Fruit fly (Drosophila melanogaster) whole organism, embryonic: ENCODE measurements around the gene kin17.
A peak's percentile ranks its signal among the peaks of the same experiment; 100 is the strongest.

Experiments used
- Antp ChIP-seq: fragments of 200-800 bp; sonication (Bioruptor generic); optimal IDR thresholded peaks from 3 replicates; lab custom pipeline; 2016; ENCODE audit warnings: missing biosample characterization, missing genetic modification characterization
- CG10431 ChIP-seq: fragments of 200-800 bp; sonication (Bioruptor generic); optimal IDR thresholded peaks from 3 replicates; lab custom pipeline; 2018; ENCODE audit warnings: missing biosample characterization, mild to moderate bottlenecking, missing genetic modification characterization
- CG12299 ChIP-seq: fragments of 200-800 bp; sonication (Bioruptor generic); optimal IDR thresholded peaks from 2 replicates; lab custom pipeline; 2018; ENCODE audit warnings: missing biosample characterization, mild to moderate bottlenecking, missing genetic modification characterization
- CG12744 ChIP-seq: fragments of 200-800 bp; sonication (Bioruptor generic); optimal IDR thresholded peaks from 2 replicates; lab custom pipeline; 2016; ENCODE audit warnings: missing biosample characterization, missing genetic modification characterization
- CG13894 ChIP-seq: fragments of 200-800 bp; sonication (Bioruptor generic); optimal IDR thresholded peaks from 3 replicates; lab custom pipeline; 2018; ENCODE audit warnings: missing biosample characterization, mild to moderate bottlenecking, missing genetic modification characterization, moderate library complexity
- CG14050 ChIP-seq: fragments of 200-800 bp; sonication (Bioruptor generic); IDR thresholded peaks from 3 replicates; pipeline ENCODE4 v1.3.6; 2022; ENCODE audit warnings: missing biosample characterization, missing genetic modification characterization
- CG15269 ChIP-seq: fragments of 200-800 bp; sonication (Bioruptor generic); optimal IDR thresholded peaks from 2 replicates; lab custom pipeline; 2018; ENCODE audit warnings: missing biosample characterization, mild to moderate bottlenecking, missing genetic modification characterization, moderate library complexity
- CG15514 ChIP-seq: fragments of 200-800 bp; sonication (Bioruptor generic); optimal IDR thresholded peaks from 3 replicates; lab custom pipeline; 2017; ENCODE audit warnings: missing biosample characterization, missing genetic modification characterization, mild to moderate bottlenecking, moderate library complexity, missing genetic modification reagents
- CG1602 ChIP-seq: fragments of 200-800 bp; sonication (Bioruptor generic); optimal IDR thresholded peaks from 3 replicates; lab custom pipeline; 2016; ENCODE audit warnings: missing biosample characterization, missing genetic modification characterization
- CG1647 ChIP-seq: fragments of 200-800 bp; sonication (Bioruptor generic); optimal IDR thresholded peaks from 3 replicates; lab custom pipeline; 2016; ENCODE audit warnings: missing biosample characterization, missing genetic modification characterization
- CG17328 ChIP-seq: fragments of 200-800 bp; sonication (Bioruptor generic); IDR thresholded peaks from 2 replicates; pipeline ENCODE4 v1.3.6; 2022; ENCODE audit warnings: missing biosample characterization, missing genetic modification characterization
- CG34376 ChIP-seq: fragments of 200-800 bp; sonication (Bioruptor generic); optimal IDR thresholded peaks from 2 replicates; lab custom pipeline; 2018; ENCODE audit warnings: missing biosample characterization, mild to moderate bottlenecking, missing genetic modification characterization
- CG6254 ChIP-seq: fragments of 200-800 bp; sonication (Bioruptor generic); optimal IDR thresholded peaks from 3 replicates; lab custom pipeline; 2017; ENCODE audit warnings: mild to moderate bottlenecking, missing biosample characterization, missing genetic modification reagents, missing genetic modification characterization
- CG6683 ChIP-seq: fragments of 200-800 bp; sonication (Bioruptor generic); optimal IDR thresholded peaks from 2 replicates; lab custom pipeline; 2017; ENCODE audit warnings: missing biosample characterization, mild to moderate bottlenecking, missing genetic modification characterization, missing genetic modification reagents
- CG6854 ChIP-seq: fragments of 200-800 bp; sonication (Bioruptor generic); optimal IDR thresholded peaks from 3 replicates; lab custom pipeline; 2017; ENCODE audit warnings: missing biosample characterization, mild to moderate bottlenecking, missing genetic modification characterization
- CG8388 ChIP-seq: fragments of 200-800 bp; sonication (Bioruptor generic); optimal IDR thresholded peaks from 2 replicates; lab custom pipeline; 2019; ENCODE audit warnings: missing biosample characterization, mild to moderate bottlenecking, missing genetic modification characterization, moderate library complexity
- CG9797 ChIP-seq: fragments of 200-800 bp; sonication (Bioruptor generic); optimal IDR thresholded peaks from 3 replicates; lab custom pipeline; 2018; ENCODE audit warnings: missing biosample characterization, mild to moderate bottlenecking, missing genetic modification characterization
- CrebB ChIP-seq: fragments of 200-800 bp; sonication (Bioruptor generic); optimal IDR thresholded peaks from 3 replicates; lab custom pipeline; 2018; ENCODE audit warnings: missing biosample characterization, mild to moderate bottlenecking, missing genetic modification characterization
- Dip3 ChIP-seq: fragments of 200-800 bp; sonication (Bioruptor generic); optimal IDR thresholded peaks from 3 replicates; lab custom pipeline; 2016; ENCODE audit warnings: missing biosample characterization, missing genetic modification characterization
- Dref ChIP-seq: fragments of 200-800 bp; sonication (Bioruptor generic); IDR thresholded peaks from 2 replicates; pipeline ENCODE4 v1.3.6; 2022; ENCODE audit warnings: missing biosample characterization, missing genetic modification characterization
- E2f2 ChIP-seq: fragments of 200-800 bp; sonication (Bioruptor generic); IDR thresholded peaks from 2 replicates; pipeline ENCODE4 v1.3.6; 2022; ENCODE audit warnings: missing biosample characterization, missing genetic modification characterization
- Eip74EF ChIP-seq, 2 experiments: fragments of 200-800 bp in 1 of 2; fragments of >200 bp in 1 of 2; sonication (Bioruptor generic) in 1 of 2; optimal IDR thresholded peaks; 2 replicates each; lab custom pipeline; 2017 to 2019; ENCODE audit warnings: missing biosample characterization in 2 of 2, missing genetic modification characterization in 2 of 2, mild to moderate bottlenecking in 1 of 2, moderate library complexity in 1 of 2
- Elba2 ChIP-seq: fragments of 200-800 bp; sonication (Bioruptor generic); optimal IDR thresholded peaks from 3 replicates; lab custom pipeline; 2016; ENCODE audit warnings: missing biosample characterization, missing genetic modification characterization
- Gug ChIP-seq: fragments of 200-800 bp; sonication (Bioruptor generic); IDR thresholded peaks from 4 replicates; pipeline ENCODE4 v1.3.6; 2022; ENCODE audit warnings: missing biosample characterization, missing genetic modification characterization
- H15 ChIP-seq: fragments of 200-800 bp; sonication (Bioruptor generic); IDR thresholded peaks from 3 replicates; pipeline ENCODE4 v1.3.6; 2022; ENCODE audit warnings: missing biosample characterization, missing genetic modification characterization
- Hey ChIP-seq: fragments of 200-800 bp; sonication (Bioruptor generic); optimal IDR thresholded peaks from 3 replicates; lab custom pipeline; 2018; ENCODE audit warnings: missing biosample characterization, mild to moderate bottlenecking, missing genetic modification characterization
- NFAT ChIP-seq: fragments of 200-800 bp; sonication (Bioruptor generic); IDR thresholded peaks from 2 replicates; pipeline ENCODE4 v1.3.6; 2022; ENCODE audit warnings: missing biosample characterization, missing genetic modification characterization
- Spps ChIP-seq: fragments of 200-800 bp; sonication (Bioruptor generic); optimal IDR thresholded peaks from 2 replicates; lab custom pipeline; 2018; ENCODE audit warnings: missing biosample characterization, mild to moderate bottlenecking, missing genetic modification characterization
- Stat92E ChIP-seq, 3 experiments: fragments of >200 bp in 2 of 3; fragments of 200-800 bp in 1 of 3; sonication (Bioruptor generic) in 1 of 3; optimal IDR thresholded peaks; 2 replicates each; lab custom pipeline; 2017 to 2019; ENCODE audit warnings: missing biosample characterization in 3 of 3, missing genetic modification characterization in 3 of 3, mild to moderate bottlenecking in 1 of 3, moderate library complexity in 1 of 3
- TFAM ChIP-seq: fragments of 200-800 bp; sonication (Bioruptor generic); optimal IDR thresholded peaks from 2 replicates; lab custom pipeline; 2017; ENCODE audit warnings: missing biosample characterization, missing genetic modification characterization, inconsistent platforms
- aop ChIP-seq: fragments of 200-800 bp; sonication (Bioruptor generic); IDR thresholded peaks from 2 replicates; pipeline ENCODE4 v1.3.6; 2022; ENCODE audit warnings: missing biosample characterization, missing genetic modification characterization
- bab2 ChIP-seq: fragments of 200-800 bp; sonication (Bioruptor generic); optimal IDR thresholded peaks from 2 replicates; lab custom pipeline; 2016; ENCODE audit warnings: missing biosample characterization, missing genetic modification characterization
- fd102C ChIP-seq: fragments of 200-800 bp; sonication (Bioruptor generic); optimal IDR thresholded peaks from 2 replicates; lab custom pipeline; 2018; ENCODE audit warnings: missing biosample characterization, mild to moderate bottlenecking, missing genetic modification characterization, moderate library complexity
- gem ChIP-seq: fragments of 200-800 bp; sonication (Bioruptor generic); optimal IDR thresholded peaks from 2 replicates; lab custom pipeline; 2019; ENCODE audit warnings: missing biosample characterization, mild to moderate bottlenecking, missing genetic modification characterization, moderate library complexity
- ham ChIP-seq: fragments of 200-800 bp; sonication (Bioruptor generic); IDR thresholded peaks from 2 replicates; pipeline ENCODE4 v1.3.6; 2022; ENCODE audit warnings: missing biosample characterization, missing genetic modification characterization
- hkb ChIP-seq, 2 experiments: fragments of 200-800 bp in 1 of 2; fragments of >200 bp in 1 of 2; sonication (Bioruptor generic) in 1 of 2; IDR thresholded peaks in 1 of 2; optimal IDR thresholded peaks in 1 of 2; 2 replicates each; pipeline versions ENCODE4 v1.3.6 to Lab custom; 2017 to 2022; ENCODE audit warnings: missing biosample characterization in 1 of 2, missing genetic modification characterization in 1 of 2
- pan ChIP-seq, 4 experiments: fragments of >200 bp in 3 of 4; fragments of 200-800 bp in 1 of 4; sonication (Bioruptor generic) in 1 of 4; optimal IDR thresholded peaks in 3 of 4; IDR thresholded peaks in 1 of 4; 2 replicates each; pipeline versions ENCODE4 v1.3.6 to Lab custom; 2017 to 2022; ENCODE audit warnings: missing biosample characterization in 2 of 4, missing genetic modification characterization in 2 of 4, mixed read lengths in 1 of 4
- pb ChIP-seq: fragments of 200-800 bp; sonication (Bioruptor generic); optimal IDR thresholded peaks from 3 replicates; lab custom pipeline; 2016; ENCODE audit warnings: missing biosample characterization, missing genetic modification characterization
- pfk ChIP-seq: fragments of 200-800 bp; sonication (Bioruptor generic); optimal IDR thresholded peaks from 2 replicates; lab custom pipeline; 2018; ENCODE audit warnings: missing biosample characterization, mild to moderate bottlenecking, missing genetic modification characterization, moderate library complexity
- rib ChIP-seq: fragments of 200-800 bp; sonication (Bioruptor generic); IDR thresholded peaks from 2 replicates; pipeline ENCODE4 v1.3.6; 2022; ENCODE audit warnings: missing biosample characterization, missing genetic modification characterization
- salm ChIP-seq: fragments of 200-800 bp; sonication (Bioruptor generic); optimal IDR thresholded peaks from 2 replicates; lab custom pipeline; 2018; ENCODE audit warnings: missing biosample characterization, mild to moderate bottlenecking, missing genetic modification characterization
- sob ChIP-seq: fragments of 200-800 bp; sonication (Bioruptor generic); IDR thresholded peaks from 2 replicates; pipeline ENCODE4 v1.3.6; 2022; ENCODE audit warnings: missing biosample characterization, missing genetic modification characterization
- ssp ChIP-seq: fragments of 200-800 bp; sonication (Bioruptor generic); IDR thresholded peaks from 2 replicates; pipeline ENCODE4 v1.3.6; 2022; ENCODE audit warnings: missing biosample characterization, missing genetic modification characterization
- stc ChIP-seq: fragments of 200-800 bp; sonication (Bioruptor generic); IDR thresholded peaks from 2 replicates; pipeline ENCODE4 v1.3.6; 2022; ENCODE audit warnings: missing biosample characterization, missing genetic modification characterization
- zen ChIP-seq: fragments of 200-800 bp; sonication (Bioruptor generic); optimal IDR thresholded peaks from 3 replicates; lab custom pipeline; 2018; ENCODE audit warnings: missing biosample characterization, mild to moderate bottlenecking, missing genetic modification characterization, moderate library complexity

Gene kin17

dm6 chr3L:20401026-20401912 is 44.7 kb downstream of the kin17 start, which contains the start of gene trbl (continued):
- TF ChIP-seq pan (optimal IDR thresholded peaks at IDR 0.05; lab: Kevin White, UChicago) (no peak), pan (GFP tag; optimal IDR thresholded peaks at IDR 0.05 in 1 of 2, IDR thresholded peaks at IDR 0.05 in 1 of 2) (no peak), fd102C (GFP tag; lab: Kevin White, UChicago) (peak; percentile 26), Eip74EF (GFP tag; optimal IDR thresholded peaks at IDR 0.05; lab: Kevin White, UChicago) (peak in 1 of 2 experiments; percentile 67), E2f2 (GFP tag; lab: Robert Waterston, UW) (peak; percentile 60), aop (no peak), CG12299 (tag; lab: Kevin White, UChicago) (peak; percentile 60), H15 (GFP tag; lab: Robert Waterston, UW) (no peak), pfk (GFP tag; lab: Kevin White, UChicago) (peak; percentile 52), CG6254 (GFP tag; lab: Kevin White, UChicago) (no peak), ham (GFP tag; lab: Robert Waterston, UW) (no peak), stc (GFP tag; lab: Robert Waterston, UW) (peak; percentile 37; the same call in 1 of the 2 replicates), bab2 (GFP tag; lab: Kevin White, UChicago) (no peak), CG15269 (peak; percentile 27), CG14050 (GFP tag; lab: Robert Waterston, UW) (no peak), Elba2 (GFP tag; lab: Kevin White, UChicago) (no peak), CG10431 (GFP tag; lab: Kevin White, UChicago) (peak; percentile 56), hkb (optimal IDR thresholded peaks at IDR 0.05; lab: Kevin White, UChicago) (no peak), hkb (GFP tag; IDR thresholded peaks at IDR 0.05; lab: Robert Waterston, UW) (peak; percentile 77), sob (no peak), rib (GFP tag; lab: Robert Waterston, UW) (peak; percentile 59; the same call in 1 of the 2 replicates)

DNA sequence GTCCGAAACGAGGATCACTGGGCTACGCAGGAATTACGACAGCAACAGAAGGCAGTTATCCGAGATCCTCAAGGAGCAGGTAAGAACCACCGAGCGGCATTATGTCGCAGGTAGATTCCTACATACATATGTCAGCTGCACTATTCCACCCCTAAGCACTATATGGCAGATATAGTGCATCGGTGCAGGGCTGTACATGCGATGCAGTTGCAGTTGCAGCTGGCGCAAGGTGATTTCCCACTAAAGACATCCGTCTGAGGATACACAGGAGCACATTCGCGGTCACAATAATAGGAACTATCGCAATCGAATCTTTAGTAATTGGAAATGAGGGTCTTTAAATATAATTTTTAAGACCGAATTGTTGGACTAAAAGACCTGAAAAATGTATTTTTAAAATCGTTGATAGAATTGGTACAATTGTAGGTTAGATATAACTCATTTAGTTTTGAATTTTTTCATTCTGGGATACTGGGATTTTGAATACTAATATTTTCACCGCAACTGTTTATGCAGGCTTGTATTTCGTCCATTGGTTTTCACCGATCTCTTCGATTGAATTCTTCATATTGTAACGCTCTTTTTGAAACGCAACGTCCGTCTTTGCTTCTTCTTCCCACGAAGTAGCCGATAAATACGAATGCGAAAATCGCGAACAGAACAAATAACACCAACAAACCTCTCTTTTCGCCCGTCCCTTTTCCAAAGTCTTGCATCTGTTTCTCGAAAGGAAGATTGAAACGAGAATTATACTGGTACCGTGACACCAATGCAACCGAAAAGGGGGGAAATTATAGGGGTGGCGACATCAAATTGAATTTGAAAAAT is 46.3 kb downstream of the kin17 start:
- TF ChIP-seq TFAM (no peak), CG17328 (GFP tag; lab: Robert Waterston, UW) (peak; percentile 49; the same call in 1 of the 2 replicates), CG12744 (GFP tag; lab: Kevin White, UChicago) (no peak), CG15514 (GFP tag; lab: Kevin White, UChicago) (no peak), gem (tag; lab: Kevin White, UChicago) (peak; percentile 64), Antp (GFP tag; lab: Kevin White, UChicago) (no peak), salm (tag; lab: Kevin White, UChicago) (no peak), CG34376 (GFP tag; lab: Kevin White, UChicago) (no peak), Hey (tag; lab: Kevin White, UChicago) (no peak), Stat92E (GFP tag; optimal IDR thresholded peaks at IDR 0.05; lab: Kevin White, UChicago) (peak in 1 of 3 experiments; percentile 10), CrebB (tag; lab: Kevin White, UChicago) (no peak), rib (GFP tag; lab: Robert Waterston, UW) (no peak), pb (no peak), CG13894 (tag; lab: Kevin White, UChicago) (no peak), CG6683 (GFP tag; lab: Kevin White, UChicago) (no peak), Dip3 (GFP tag; lab: Kevin White, UChicago) (no peak), CG6854 (no peak), NFAT (GFP tag; lab: Robert Waterston, UW) (no peak), Spps (tag; lab: Kevin White, UChicago) (no peak), CG9797 (GFP tag; lab: Kevin White, UChicago) (no peak), ssp (no peak), CG1647 (GFP tag; lab: Kevin White, UChicago) (no peak), Dref (GFP tag; lab: Robert Waterston, UW) (no peak), CG8388 (no peak), Gug (GFP tag; lab: Robert Waterston, UW) (no peak), zen (tag; lab: Kevin White, UChicago) (peak; percentile 93), CG1602 (GFP tag; lab: Kevin White, UChicago) (no peak)
